Fruit fly (Drosophila melanogaster) whole organism, pupa: ENCODE measurements around the gene CG14624.

Source experiments
- CG10348 ChIP-seq: fragments of 200-800 bp; sonication (Bioruptor generic); IDR thresholded peaks from 2 replicates; pipeline ENCODE4 v1.3.6; 2022; ENCODE audit warnings: missing biosample characterization, missing genetic modification characterization
- CG12605 ChIP-seq: fragments of 200-800 bp; sonication (Bioruptor generic); IDR thresholded peaks from 2 replicates; pipeline ENCODE4 v1.3.6; 2022; ENCODE audit warnings: missing biosample characterization, missing genetic modification characterization
- CG34367 ChIP-seq: fragments of 200-800 bp; sonication (Bioruptor generic); optimal IDR thresholded peaks from 2 replicates; lab custom pipeline; 2018; ENCODE audit warnings: missing biosample characterization, mild to moderate bottlenecking, missing genetic modification characterization
- CG4496 ChIP-seq: fragments of 200-800 bp; sonication (Bioruptor generic); IDR thresholded peaks from 3 replicates; pipeline ENCODE4 v1.3.6; 2022; ENCODE audit warnings: missing biosample characterization, missing genetic modification characterization
- CG8159 ChIP-seq: fragments of 200-800 bp; sonication (Bioruptor generic); optimal IDR thresholded peaks from 3 replicates; lab custom pipeline; 2018; ENCODE audit warnings: missing biosample characterization, mild to moderate bottlenecking, missing genetic modification characterization, moderate library complexity
- CG8301 ChIP-seq: fragments of 200-800 bp; sonication (Bioruptor generic); optimal IDR thresholded peaks from 2 replicates; lab custom pipeline; 2018; ENCODE audit warnings: missing biosample characterization, mild to moderate bottlenecking, missing genetic modification characterization
- CG9948 ChIP-seq: fragments of 200-800 bp; sonication (Bioruptor generic); optimal IDR thresholded peaks from 2 replicates; lab custom pipeline; 2018; ENCODE audit warnings: missing biosample characterization, mild to moderate bottlenecking, missing genetic modification characterization, moderate library complexity
- EcR ChIP-seq: fragments of 200-800 bp; sonication (Bioruptor generic); optimal IDR thresholded peaks from 3 replicates; lab custom pipeline; 2019; ENCODE audit warnings: missing biosample characterization, missing genetic modification characterization, mild to moderate bottlenecking, moderate library complexity, missing genetic modification reagents
- Ets98B ChIP-seq: fragments of 200-800 bp; sonication (Bioruptor generic); IDR thresholded peaks from 2 replicates; pipeline ENCODE4 v1.3.6; 2022; ENCODE audit warnings: missing biosample characterization, missing genetic modification characterization
- fd96Ca ChIP-seq: fragments of 200-800 bp; sonication (Bioruptor generic); IDR thresholded peaks from 3 replicates; pipeline ENCODE4 v1.3.6; 2022; ENCODE audit warnings: missing biosample characterization, missing genetic modification characterization

DNA sequence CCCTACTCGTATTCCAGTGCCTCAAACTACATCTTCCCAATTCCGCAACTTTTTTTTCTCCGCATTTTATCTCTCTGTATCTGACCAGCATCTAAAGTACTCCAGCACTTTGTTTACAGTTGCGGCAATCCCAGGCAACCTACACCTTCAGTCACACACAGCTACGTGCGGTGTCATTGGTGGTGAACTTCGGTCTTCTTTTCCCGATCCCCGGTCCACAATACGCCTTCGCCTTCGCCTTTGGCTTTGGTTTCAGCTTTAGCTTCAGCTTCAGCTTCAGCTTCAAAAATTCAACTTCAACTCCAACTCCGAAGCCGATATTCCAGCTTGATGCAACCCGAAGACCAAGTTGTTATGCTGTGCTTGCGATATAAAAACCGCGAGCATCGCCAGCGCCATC, 15.5 kb upstream of the CG14624 start, which contains the start of gene CG11380:
- no peak; the same call in 1 of the 2 replicates for TF ChIP-seq Ets98B
- no peak for TF ChIP-seq CG4496 (GFP tag; lab: Robert Waterston, UW)
- no peak for TF ChIP-seq CG8159 (tag; lab: Kevin White, UChicago)
- no peak for TF ChIP-seq CG34367
- no peak for TF ChIP-seq EcR (GFP tag; lab: Kevin White, UChicago)
- TF ChIP-seq CG12605 (GFP tag; lab: Robert Waterston, UW) = no peak
- no peak for TF ChIP-seq CG9948 (tag; lab: Kevin White, UChicago)
- TF ChIP-seq CG8301 (tag; lab: Kevin White, UChicago) = no peak
- TF ChIP-seq CG10348 (GFP tag; lab: Robert Waterston, UW) = no peak
- TF ChIP-seq fd96Ca = no peak
